Worm (Caenorhabditis elegans) whole organism, young adult: Measurements from ENCODE around the gene fbxa-141.
"Not testable (repeated sequence)": the region's sequence is repeated elsewhere in the genome, so short reads cannot be mapped to it uniquely, and the experiment has no call there.

ENCODE experiments used
- C17E4.6 ChIP-seq: fragments of 200-800 bp; sonication (Bioruptor generic); IDR thresholded peaks from 2 replicates; pipeline ENCODE4 v1.3.6; 2022; ENCODE audit warnings: missing genetic modification reagents, missing genetic modification characterization, missing compliant biosample characterization
- F49E8.2 ChIP-seq: sonication (generic microtip); optimal IDR thresholded peaks from 3 replicates; lab custom pipeline; 2017; ENCODE audit warnings: missing genetic modification characterization, mild to moderate bottlenecking, missing compliant biosample characterization, antibody characterized with exemption, moderate library complexity; ENCODE audit not compliant: insufficient read depth
- F57C9.4 ChIP-seq: sonication (generic microtip); optimal IDR thresholded peaks from 2 replicates; lab custom pipeline; 2017; ENCODE audit warnings: mild to moderate bottlenecking, missing genetic modification characterization, missing compliant biosample characterization
- T07F8.4 ChIP-seq: sonication (generic microtip); optimal IDR thresholded peaks from 2 replicates; lab custom pipeline; 2016; ENCODE audit warnings: mild to moderate bottlenecking, missing genetic modification characterization, moderate library complexity, missing compliant biosample characterization
- Y53F4B.3 ChIP-seq: fragments of 200-800 bp; sonication (Bioruptor generic); IDR thresholded peaks from 2 replicates; pipeline ENCODE4 v1.3.6; 2022; ENCODE audit warnings: missing genetic modification reagents, missing genetic modification characterization, missing compliant biosample characterization
- Y53G8AR.9 ChIP-seq: fragments of 200-800 bp; sonication (Bioruptor generic); conservative IDR thresholded peaks from 2 replicates; pipeline ENCODE4 v1.3.6; 2022; ENCODE audit warnings: missing genetic modification reagents, missing genetic modification characterization, missing compliant biosample characterization
- Y56A3A.18 ChIP-seq: fragments of 200-800 bp; sonication (Bioruptor generic); IDR thresholded peaks from 2 replicates; pipeline ENCODE4 v1.3.6; 2022; ENCODE audit warnings: missing genetic modification reagents, missing genetic modification characterization, missing compliant biosample characterization
- aptf-2 ChIP-seq: fragments of 200-800 bp; sonication (Bioruptor generic); conservative IDR thresholded peaks from 2 replicates; pipeline ENCODE4 v1.3.6; 2022; ENCODE audit warnings: missing genetic modification reagents, missing genetic modification characterization, missing compliant biosample characterization
- athp-1 ChIP-seq: sonication (generic microtip); optimal IDR thresholded peaks from 2 replicates; lab custom pipeline; 2017; ENCODE audit warnings: mild to moderate bottlenecking, missing genetic modification characterization, missing compliant biosample characterization
- attf-5 ChIP-seq: fragments of 200-800 bp; sonication (Bioruptor generic); optimal IDR thresholded peaks from 2 replicates; lab custom pipeline; 2018; ENCODE audit warnings: mild to moderate bottlenecking, missing genetic modification characterization, missing compliant biosample characterization
- ceh-100 ChIP-seq: fragments of 200-800 bp; sonication (Bioruptor generic); IDR thresholded peaks from 2 replicates; pipeline ENCODE4 v1.3.6; 2022; ENCODE audit warnings: missing genetic modification reagents, missing genetic modification characterization, missing compliant biosample characterization
- ceh-27 ChIP-seq: fragments of 200-800 bp; sonication (Bioruptor generic); optimal IDR thresholded peaks from 2 replicates; lab custom pipeline; 2018; ENCODE audit warnings: mild to moderate bottlenecking, missing genetic modification characterization, moderate library complexity, missing compliant biosample characterization
- ceh-40 ChIP-seq: fragments of 200-800 bp; sonication (Bioruptor generic); IDR thresholded peaks from 2 replicates; pipeline ENCODE4 v1.3.6; 2022; ENCODE audit warnings: missing genetic modification characterization, missing compliant biosample characterization
- ceh-58 ChIP-seq: fragments of 200-800 bp; sonication (Bioruptor generic); IDR thresholded peaks from 2 replicates; pipeline ENCODE4 v1.3.6; 2022; ENCODE audit warnings: missing genetic modification characterization, missing compliant biosample characterization
- ceh-79 ChIP-seq: sonication (generic microtip); optimal IDR thresholded peaks from 2 replicates; lab custom pipeline; 2017; ENCODE audit warnings: mild to moderate bottlenecking, missing genetic modification characterization, missing compliant biosample characterization
- ceh-91 ChIP-seq: fragments of 200-800 bp; sonication (Bioruptor generic); IDR thresholded peaks from 2 replicates; pipeline ENCODE4 v1.3.6; 2022; ENCODE audit warnings: missing genetic modification reagents, missing genetic modification characterization, missing compliant biosample characterization
- dox-1 ChIP-seq: fragments of 200-800 bp; sonication (Bioruptor generic); IDR thresholded peaks from 2 replicates; pipeline ENCODE4 v1.3.6; 2022; ENCODE audit warnings: missing genetic modification reagents, missing genetic modification characterization, missing compliant biosample characterization
- egl-18 ChIP-seq: fragments of 200-800 bp; sonication (Bioruptor generic); IDR thresholded peaks from 2 replicates; pipeline ENCODE4 v1.3.6; 2022; ENCODE audit warnings: missing genetic modification reagents, missing genetic modification characterization, missing compliant biosample characterization
- ets-4 ChIP-seq: fragments of 200-800 bp; sonication (Bioruptor generic); optimal IDR thresholded peaks from 2 replicates; lab custom pipeline; 2018; ENCODE audit warnings: mild to moderate bottlenecking, missing genetic modification characterization, missing compliant biosample characterization
- gei-17 ChIP-seq: fragments of 200-800 bp; sonication (Bioruptor generic); optimal IDR thresholded peaks from 2 replicates; lab custom pipeline; 2018; ENCODE audit warnings: mild to moderate bottlenecking, missing genetic modification characterization, missing compliant biosample characterization
- hlh-12 ChIP-seq: sonication (generic microtip); optimal IDR thresholded peaks from 2 replicates; lab custom pipeline; 2016; ENCODE audit warnings: missing genetic modification characterization, missing compliant biosample characterization
- hmg-20 ChIP-seq: fragments of 200-800 bp; sonication (Bioruptor generic); IDR thresholded peaks from 2 replicates; pipeline ENCODE4 v1.3.6; 2022; ENCODE audit warnings: missing genetic modification reagents, missing genetic modification characterization, missing compliant biosample characterization
- hsf-1 ChIP-seq: fragments of 200-800 bp; sonication (Bioruptor generic); IDR thresholded peaks from 2 replicates; pipeline ENCODE4 v1.3.6; 2022; ENCODE audit warnings: missing genetic modification reagents, missing genetic modification characterization, missing compliant biosample characterization
- let-526 ChIP-seq: fragments of 200-800 bp; sonication (Bioruptor generic); IDR thresholded peaks from 2 replicates; pipeline ENCODE4 v1.3.6; 2022; ENCODE audit warnings: missing genetic modification reagents, missing genetic modification characterization, missing compliant biosample characterization
- lsl-1 ChIP-seq: fragments of 200-800 bp; sonication (Bioruptor generic); optimal IDR thresholded peaks from 2 replicates; lab custom pipeline; 2018; ENCODE audit warnings: mild to moderate bottlenecking, missing genetic modification characterization, moderate library complexity, missing compliant biosample characterization
- madf-8 ChIP-seq: fragments of 200-800 bp; sonication (Bioruptor generic); conservative IDR thresholded peaks from 2 replicates; pipeline ENCODE4 v1.3.6; 2022; ENCODE audit warnings: missing genetic modification reagents, missing genetic modification characterization, missing compliant biosample characterization
- mel-28 ChIP-seq: sonication (generic microtip); optimal IDR thresholded peaks from 2 replicates; lab custom pipeline; 2016; ENCODE audit warnings: borderline replicate concordance, mild to moderate bottlenecking, missing genetic modification characterization, missing compliant biosample characterization
- nhr-120 ChIP-seq: fragments of 200-800 bp; sonication (Bioruptor generic); IDR thresholded peaks from 2 replicates; pipeline ENCODE4 v1.3.6; 2022; ENCODE audit warnings: missing genetic modification characterization, missing compliant biosample characterization
- nhr-90 ChIP-seq: sonication (generic microtip); optimal IDR thresholded peaks from 2 replicates; lab custom pipeline; 2016; ENCODE audit warnings: missing genotype, mild to moderate bottlenecking, missing genetic modification characterization, missing compliant biosample characterization
- pbrm-1 ChIP-seq: fragments of 200-800 bp; sonication (Bioruptor generic); IDR thresholded peaks from 2 replicates; pipeline ENCODE4 v1.3.6; 2022; ENCODE audit warnings: missing genetic modification reagents, missing genetic modification characterization, missing compliant biosample characterization
- pha-4 ChIP-seq: fragments of 150-350 bp; sonication (generic microtip); optimal IDR thresholded peaks from 2 replicates; lab custom pipeline; 2014; ENCODE audit warnings: missing biosample characterization, missing genetic modification reagents, missing genetic modification characterization
- sdz-38 ChIP-seq: sonication (generic microtip); optimal IDR thresholded peaks from 2 replicates; lab custom pipeline; 2016; ENCODE audit warnings: missing genotype, missing genetic modification characterization, missing compliant biosample characterization
- snpc-3.4 ChIP-seq: sonication (generic microtip); optimal IDR thresholded peaks from 2 replicates; lab custom pipeline; 2017; ENCODE audit warnings: missing genetic modification characterization, mild to moderate bottlenecking, missing compliant biosample characterization, antibody characterized with exemption, moderate library complexity, missing genotype, missing genetic modification reagents
- unc-62 ChIP-seq: fragments of 150-350 bp; optimal IDR thresholded peaks from 2 replicates; lab custom pipeline; 2014; ENCODE audit warnings: missing biosample characterization, missing genetic modification reagents, missing genetic modification characterization
- ztf-6 ChIP-seq: fragments of 200-800 bp; sonication (Bioruptor generic); IDR thresholded peaks from 2 replicates; pipeline ENCODE4 v1.3.6; 2022; ENCODE audit warnings: missing genetic modification reagents, missing genetic modification characterization, missing compliant biosample characterization

Gene fbxa-141

ce11 chrX:14525325-14526305 is 12.9 kb upstream of the fbxa-141 start (continued):
- TF ChIP-seq nhr-120 (GFP tag; lab: Robert Waterston, UW) = peak; percentile 95
- no peak for TF ChIP-seq Y53F4B.3 (GFP tag; lab: Robert Waterston, UW)
- TF ChIP-seq ceh-79 = peak; percentile 97
- peak; percentile 98 for TF ChIP-seq Y53G8AR.9
- no peak for TF ChIP-seq aptf-2
- TF ChIP-seq Y56A3A.18 (GFP tag; lab: Robert Waterston, UW) = peak; percentile 100
- TF ChIP-seq sdz-38 (tag; lab: Kevin White, UChicago) = no peak
- peak; percentile 97 for TF ChIP-seq pbrm-1 (GFP tag; lab: Robert Waterston, UW)
- TF ChIP-seq hsf-1 (GFP tag; lab: Robert Waterston, UW) = no peak
- TF ChIP-seq hlh-12 = peak; percentile 33
- no peak for TF ChIP-seq ceh-40 (GFP tag; lab: Robert Waterston, UW)
- TF ChIP-seq ztf-6 = peak; percentile 91
- TF ChIP-seq T07F8.4 (tag; lab: Kevin White, UChicago) = peak; percentile 95

- not testable (repeated sequence) for TF ChIP-seq F57C9.4 (tag; lab: Kevin White, UChicago); lsl-1 (GFP tag; lab: Kevin White, UChicago); ets-4 (GFP tag; lab: Kevin White, UChicago)
Measured at ce11 chrX:14525081-14525324, 12.3 kb upstream of the fbxa-141 start, which contains the start of gene nspc-17. Gene nspc-17 (minus strand): TSS chrX:14525181.

- TF ChIP-seq dox-1 (GFP tag; lab: Robert Waterston, UW) = no peak
- TF ChIP-seq snpc-3.4 = no peak
- no peak for TF ChIP-seq pha-4 (tag; lab: Kevin White, UChicago)
- no peak for TF ChIP-seq ceh-27 (GFP tag; lab: Kevin White, UChicago)
- TF ChIP-seq athp-1 (tag; lab: Kevin White, UChicago) = no peak
- TF ChIP-seq nhr-90 (tag; lab: Kevin White, UChicago) = no peak
- no peak for TF ChIP-seq unc-62 (GFP tag; lab: Kevin White, UChicago)
- TF ChIP-seq nhr-120 (GFP tag; lab: Robert Waterston, UW) = no peak
- no peak for TF ChIP-seq mel-28 (tag; lab: Kevin White, UChicago)
- TF ChIP-seq T07F8.4 (tag; lab: Kevin White, UChicago) = no peak
- no peak for TF ChIP-seq madf-8 (GFP tag; lab: Robert Waterston, UW)
- TF ChIP-seq gei-17 = no peak
- no peak for TF ChIP-seq let-526 (GFP tag; lab: Robert Waterston, UW)
- no peak for TF ChIP-seq aptf-2
- no peak for TF ChIP-seq ceh-58
- TF ChIP-seq ceh-100 = no peak
- TF ChIP-seq attf-5 (GFP tag; lab: Kevin White, UChicago) = no peak
- no peak for TF ChIP-seq ceh-79
- TF ChIP-seq egl-18 (GFP tag; lab: Robert Waterston, UW) = no peak
- TF ChIP-seq C17E4.6 = no peak
Measured at ce11 chrX:14523275-14523674, 10.6 kb upstream of the fbxa-141 start, which contains the start of gene nspc-16. Gene nspc-16 (plus strand): TSS chrX:14523575.

- TF ChIP-seq ceh-91 = no peak
- no peak for TF ChIP-seq ceh-40 (GFP tag; lab: Robert Waterston, UW)
- TF ChIP-seq hmg-20 (GFP tag; lab: Robert Waterston, UW) = no peak
- TF ChIP-seq pbrm-1 (GFP tag; lab: Robert Waterston, UW) = no peak
- no peak for TF ChIP-seq F49E8.2 (tag; lab: Kevin White, UChicago)
- TF ChIP-seq, all 124 proteins: peak for 0
Measured at ce11 chrX:14520463-14520862, 7.7 kb upstream of the fbxa-141 start, which contains the start of gene D1025.1. Gene D1025.1 (plus strand): TSS chrX:14520763.
